Worm (Caenorhabditis elegans) whole organism, L2 larva: ENCODE measurements around the gene Y69A2AR.32.

ENCODE experiments used
- C34F6.9 ChIP-seq: fragments of 150-350 bp; optimal IDR thresholded peaks from 2 replicates; lab custom pipeline; 2014; ENCODE audit warnings: missing biosample characterization, missing genetic modification characterization
- F13H6.1 ChIP-seq: sonication (generic microtip); optimal IDR thresholded peaks from 2 replicates; lab custom pipeline; 2016; ENCODE audit warnings: missing genetic modification characterization, missing compliant biosample characterization
- R02D3.7 ChIP-seq: fragments of 150-350 bp; optimal IDR thresholded peaks from 2 replicates; lab custom pipeline; 2014; ENCODE audit warnings: missing biosample characterization, missing genetic modification characterization
- Y55F3AM.14 ChIP-seq: fragments of 200-800 bp; sonication (Bioruptor generic); optimal IDR thresholded peaks from 2 replicates; lab custom pipeline; 2018; ENCODE audit warnings: mild to moderate bottlenecking, missing genetic modification characterization, missing compliant biosample characterization
- ZK546.5 ChIP-seq: sonication (generic microtip); optimal IDR thresholded peaks from 2 replicates; lab custom pipeline; 2017; ENCODE audit warnings: missing biosample characterization, missing genetic modification characterization
- alr-1 ChIP-seq: fragments of 150-350 bp; optimal IDR thresholded peaks from 2 replicates; lab custom pipeline; 2014; ENCODE audit warnings: missing biosample characterization, missing genetic modification characterization
- aly-2 ChIP-seq: fragments of 150-350 bp; optimal IDR thresholded peaks from 2 replicates; lab custom pipeline; 2014; ENCODE audit warnings: missing biosample characterization, missing genetic modification characterization
- ama-1 ChIP-seq: fragments of 150-350 bp; optimal IDR thresholded peaks from 2 replicates; lab custom pipeline; 2018; ENCODE audit warnings: inconsistent platforms
- blmp-1 ChIP-seq: sonication (generic microtip); optimal IDR thresholded peaks from 2 replicates; lab custom pipeline; 2017; ENCODE audit warnings: missing genetic modification characterization, mild to moderate bottlenecking, missing compliant biosample characterization, antibody characterized with exemption, moderate library complexity; ENCODE audit not compliant: insufficient read depth
- ceh-16 ChIP-seq: fragments of 150-350 bp; optimal IDR thresholded peaks from 2 replicates; lab custom pipeline; 2014; ENCODE audit warnings: missing biosample characterization, missing genetic modification characterization
- ceh-82 ChIP-seq: fragments of 150-350 bp; optimal IDR thresholded peaks from 2 replicates; lab custom pipeline; 2014; ENCODE audit warnings: missing biosample characterization, missing genetic modification characterization
- crh-2 ChIP-seq: sonication (generic microtip); optimal IDR thresholded peaks from 2 replicates; lab custom pipeline; 2017; ENCODE audit warnings: missing biosample characterization, missing genetic modification characterization
- dmd-4 ChIP-seq: sonication (generic microtip); optimal IDR thresholded peaks from 2 replicates; lab custom pipeline; 2017; ENCODE audit warnings: missing biosample characterization, missing genetic modification characterization
- egl-27 ChIP-seq: sonication (generic microtip); optimal IDR thresholded peaks from 3 replicates; lab custom pipeline; 2017; ENCODE audit warnings: missing biosample characterization, missing genetic modification reagents, missing genetic modification characterization
- elt-1 ChIP-seq: fragments of 150-350 bp; optimal IDR thresholded peaks from 2 replicates; lab custom pipeline; 2014; ENCODE audit warnings: missing biosample characterization, missing genetic modification characterization
- elt-3 ChIP-seq: sonication (generic microtip); optimal IDR thresholded peaks from 2 replicates; lab custom pipeline; 2017; ENCODE audit warnings: missing biosample characterization, missing genetic modification characterization
- gmeb-1 ChIP-seq: fragments of 150-350 bp; optimal IDR thresholded peaks from 2 replicates; lab custom pipeline; 2014; ENCODE audit warnings: missing biosample characterization, missing genetic modification characterization
- lin-11 ChIP-seq: fragments of 150-350 bp; sonication (generic microtip); optimal IDR thresholded peaks from 2 replicates; lab custom pipeline; 2014; ENCODE audit warnings: missing biosample characterization, missing genetic modification characterization, inconsistent platforms, mixed read lengths
- lin-13 ChIP-seq: fragments of 150-350 bp; optimal IDR thresholded peaks from 2 replicates; lab custom pipeline; 2014; ENCODE audit warnings: missing biosample characterization, missing genetic modification reagents, missing genetic modification characterization
- lsy-2 ChIP-seq, 2 experiments: fragments of 150-350 bp in 1 of 2; sonication (generic microtip) in 1 of 2; optimal IDR thresholded peaks; 2 replicates each; lab custom pipeline; 2014 to 2017; ENCODE audit warnings: missing biosample characterization in 2 of 2, missing genetic modification characterization in 2 of 2
- mab-5 ChIP-seq: fragments of 150-350 bp; optimal IDR thresholded peaks from 2 replicates; lab custom pipeline; 2014; ENCODE audit warnings: missing biosample characterization, missing genetic modification characterization
- mdl-1 ChIP-seq, 2 experiments: fragments of 150-350 bp in 1 of 2; sonication (generic microtip) in 1 of 2; optimal IDR thresholded peaks; 2 replicates each; lab custom pipeline; 2017; ENCODE audit warnings: missing biosample characterization in 2 of 2, missing genetic modification characterization in 2 of 2
- nhr-10 ChIP-seq: sonication (generic microtip); optimal IDR thresholded peaks from 2 replicates; lab custom pipeline; 2017; ENCODE audit warnings: missing biosample characterization, missing genetic modification characterization
- nhr-11 ChIP-seq: fragments of 150-350 bp; optimal IDR thresholded peaks from 2 replicates; lab custom pipeline; 2014; ENCODE audit warnings: missing biosample characterization, missing genetic modification characterization
- nhr-12 ChIP-seq: fragments of 150-350 bp; optimal IDR thresholded peaks from 2 replicates; lab custom pipeline; 2014; ENCODE audit warnings: missing biosample characterization, missing genetic modification characterization
- nhr-21 ChIP-seq: fragments of 150-350 bp; optimal IDR thresholded peaks from 2 replicates; lab custom pipeline; 2014; ENCODE audit warnings: missing biosample characterization, missing genetic modification characterization
- nhr-23 ChIP-seq: fragments of 150-350 bp; optimal IDR thresholded peaks from 2 replicates; lab custom pipeline; 2014; ENCODE audit warnings: missing biosample characterization, missing genetic modification reagents, missing genetic modification characterization
- nhr-237 ChIP-seq: fragments of 150-350 bp; optimal IDR thresholded peaks from 2 replicates; lab custom pipeline; 2014; ENCODE audit warnings: missing biosample characterization, missing genetic modification characterization
- nhr-6 ChIP-seq: fragments of 150-350 bp; optimal IDR thresholded peaks from 2 replicates; lab custom pipeline; 2014; ENCODE audit warnings: missing biosample characterization, missing genetic modification characterization
- nhr-77 ChIP-seq: fragments of 150-350 bp; optimal IDR thresholded peaks from 2 replicates; lab custom pipeline; 2014; ENCODE audit warnings: missing biosample characterization, missing genetic modification characterization
- sma-3 ChIP-seq: sonication (generic microtip); optimal IDR thresholded peaks from 2 replicates; lab custom pipeline; 2016; ENCODE audit warnings: missing genetic modification reagents, missing genetic modification characterization, missing compliant biosample characterization
- sma-9 ChIP-seq, 2 experiments: fragments of 150-350 bp in 1 of 2; sonication (generic microtip) in 1 of 2; optimal IDR thresholded peaks; 2 replicates each; lab custom pipeline; 2014 to 2016; ENCODE audit warnings: missing genetic modification characterization in 2 of 2, mild to moderate bottlenecking in 1 of 2, missing biosample characterization in 1 of 2, missing compliant biosample characterization in 1 of 2, missing genetic modification reagents in 1 of 2, moderate library complexity in 1 of 2
- snpc-4 ChIP-seq: fragments of 150-350 bp; optimal IDR thresholded peaks from 2 replicates; lab custom pipeline; 2014; ENCODE audit warnings: missing biosample characterization, missing genetic modification characterization
- unc-39 ChIP-seq: fragments of 150-350 bp; optimal IDR thresholded peaks from 2 replicates; lab custom pipeline; 2014; ENCODE audit warnings: missing biosample characterization, missing genetic modification characterization
- unc-55 ChIP-seq: fragments of 150-350 bp; sonication (generic microtip); optimal IDR thresholded peaks from 3 replicates; lab custom pipeline; 2014; ENCODE audit warnings: missing biosample characterization, missing genetic modification reagents, missing genetic modification characterization
- zag-1 ChIP-seq: fragments of 150-350 bp; optimal IDR thresholded peaks from 2 replicates; lab custom pipeline; 2014; ENCODE audit warnings: missing biosample characterization, missing genetic modification characterization
- ztf-4 ChIP-seq: fragments of 150-350 bp; optimal IDR thresholded peaks from 2 replicates; lab custom pipeline; 2014; ENCODE audit warnings: missing biosample characterization, missing genetic modification characterization

The Y69A2AR.32 gene

DNA sequence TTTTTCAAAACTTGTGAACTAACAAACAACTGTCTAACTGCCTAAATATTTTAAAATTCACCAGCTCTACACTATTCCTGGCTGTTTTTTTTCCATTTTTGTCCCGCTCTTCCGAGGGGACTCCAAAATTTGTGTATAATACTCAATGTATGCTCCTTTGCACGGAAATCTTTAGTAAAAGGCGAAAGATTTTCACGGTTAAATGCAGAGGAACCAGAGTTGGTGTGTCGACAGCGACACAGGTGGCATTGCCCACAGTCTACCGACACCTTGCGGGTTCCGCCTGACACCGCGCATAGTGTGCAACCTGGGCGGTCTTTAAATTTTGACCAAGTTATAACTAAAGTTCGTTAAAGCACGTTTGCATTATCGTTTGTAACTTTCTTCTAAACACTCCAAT lies 44.7 kb downstream of the Y69A2AR.32 start:
- TF ChIP-seq nhr-21 (tag; lab: Kevin White, UChicago), result no peak
- no peak for TF ChIP-seq nhr-10 (tag; lab: Kevin White, UChicago)
- no peak for TF ChIP-seq egl-27
- TF ChIP-seq ceh-16 (tag; lab: Kevin White, UChicago), result no peak
- TF ChIP-seq alr-1 (tag; lab: Kevin White, UChicago), result no peak
- TF ChIP-seq nhr-237 (tag; lab: Kevin White, UChicago), result no peak
- no peak for TF ChIP-seq Y55F3AM.14 (GFP tag; lab: Kevin White, UChicago)
- TF ChIP-seq ztf-4, result no peak
- TF ChIP-seq elt-1, result no peak
- TF ChIP-seq nhr-77 (tag; lab: Kevin White, UChicago), result no peak
- no peak for TF ChIP-seq mab-5 (tag; lab: Kevin White, UChicago)
- TF ChIP-seq nhr-6 (tag; lab: Kevin White, UChicago), result no peak
- no peak for TF ChIP-seq nhr-12 (tag; lab: Kevin White, UChicago)
- TF ChIP-seq crh-2 (tag; lab: Kevin White, UChicago), result no peak

DNA sequence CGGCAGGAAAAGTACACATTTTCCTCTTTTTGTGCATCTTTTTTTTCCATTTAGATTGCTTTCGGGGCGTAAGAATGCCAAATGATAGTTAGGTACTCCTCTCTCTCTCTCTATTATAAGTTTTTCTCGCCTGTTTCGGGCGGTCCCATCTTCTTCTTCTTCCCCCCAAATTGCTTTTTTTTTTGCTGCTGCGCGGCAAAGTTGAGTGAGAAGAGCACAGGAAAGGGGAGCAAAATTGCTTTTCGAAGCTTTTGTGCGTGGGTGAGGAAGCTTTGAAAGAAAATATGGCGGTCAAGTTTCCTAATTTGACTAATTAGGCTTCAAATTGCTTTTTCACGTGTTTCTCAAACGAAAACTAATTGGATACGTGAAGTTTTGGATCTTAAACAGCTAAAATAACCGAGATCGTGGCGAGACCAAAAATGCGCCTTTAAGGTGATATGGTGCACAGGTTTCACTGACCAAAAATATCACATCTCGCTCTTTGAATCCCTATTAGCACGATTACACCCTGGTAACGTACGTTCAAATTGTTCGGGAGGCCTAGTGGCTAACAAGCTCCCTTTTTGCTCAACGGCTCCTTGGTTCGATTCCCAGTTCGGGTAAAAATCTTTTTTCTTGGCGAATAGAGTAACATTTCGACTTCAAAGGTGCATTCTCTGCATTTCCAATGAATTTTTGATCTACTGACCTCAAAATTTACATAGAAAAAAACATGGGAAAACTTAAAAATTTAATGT lies 46.3 kb downstream of the Y69A2AR.32 start:
- TF ChIP-seq ceh-16 (tag; lab: Kevin White, UChicago) (no peak), blmp-1 (no peak), R02D3.7 (tag; lab: Kevin White, UChicago) (no peak), Y55F3AM.14 (GFP tag; lab: Kevin White, UChicago) (no peak), alr-1 (tag; lab: Kevin White, UChicago) (no peak), lin-13 (GFP tag; lab: Kevin White, UChicago) (no peak), lsy-2 (tag; optimal IDR thresholded peaks at IDR 0.05; lab: Kevin White, UChicago) (no peak), aly-2 (tag; lab: Kevin White, UChicago) (no peak), C34F6.9 (tag; lab: Kevin White, UChicago) (no peak), F13H6.1 (no peak), elt-3 (tag; lab: Kevin White, UChicago) (no peak), lin-11 (tag; lab: Kevin White, UChicago) (no peak), dmd-4 (no peak), ztf-4 (no peak), nhr-10 (tag; lab: Kevin White, UChicago) (no peak), unc-39 (no peak), unc-55 (GFP tag; lab: Kevin White, UChicago) (no peak), elt-1 (no peak), zag-1 (no peak), nhr-77 (tag; lab: Kevin White, UChicago) (no peak)

DNA sequence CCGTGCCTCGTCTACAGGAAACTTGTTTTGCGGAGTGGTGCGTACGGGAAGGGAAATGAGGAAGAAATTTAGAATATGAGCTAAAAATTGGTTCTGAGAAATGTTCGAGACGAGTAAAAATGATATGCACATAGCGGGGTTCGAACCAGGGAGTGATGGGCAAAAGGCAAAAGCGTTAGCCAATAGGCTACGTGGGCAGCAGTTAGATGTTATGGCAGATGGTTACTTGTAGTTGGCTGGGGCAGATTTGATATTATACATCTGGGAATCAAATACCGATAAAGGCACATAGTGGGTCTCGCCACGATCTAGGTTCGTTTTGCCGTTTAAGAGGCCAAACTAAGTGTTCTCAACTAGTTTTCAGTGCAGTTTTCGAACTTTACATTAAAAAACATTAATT lies 47.1 kb downstream of the Y69A2AR.32 start:
- TF ChIP-seq snpc-4 (tag; lab: Kevin White, UChicago) (no peak), nhr-23 (no peak), lsy-2 (tag; optimal IDR thresholded peaks at IDR 0.05; lab: Kevin White, UChicago) (no peak), sma-3 (GFP tag; lab: Kevin White, UChicago) (no peak), mdl-1 (tag; optimal IDR thresholded peaks at IDR 0.05; lab: Kevin White, UChicago) (no peak), aly-2 (tag; lab: Kevin White, UChicago) (no peak), C34F6.9 (tag; lab: Kevin White, UChicago) (no peak), Y55F3AM.14 (GFP tag; lab: Kevin White, UChicago) (no peak), nhr-6 (tag; lab: Kevin White, UChicago) (no peak), ama-1 (lab: Kevin White, UChicago) (no peak), unc-39 (no peak), elt-1 (no peak), F13H6.1 (no peak), sma-9 (GFP tag; optimal IDR thresholded peaks at IDR 0.05; lab: Kevin White, UChicago) (no peak), sma-9 (tag; optimal IDR thresholded peaks at IDR 0.05; lab: Kevin White, UChicago) (no peak), lin-13 (GFP tag; lab: Kevin White, UChicago) (no peak), crh-2 (tag; lab: Kevin White, UChicago) (no peak), elt-3 (tag; lab: Kevin White, UChicago) (no peak), R02D3.7 (tag; lab: Kevin White, UChicago) (no peak), lin-11 (tag; lab: Kevin White, UChicago) (no peak), nhr-11 (tag; lab: Kevin White, UChicago) (no peak)

- no peak for TF ChIP-seq ZK546.5 (tag; lab: Kevin White, UChicago)
- no peak for TF ChIP-seq nhr-11 (tag; lab: Kevin White, UChicago)
- no peak for TF ChIP-seq alr-1 (tag; lab: Kevin White, UChicago)
- no peak for TF ChIP-seq ceh-82 (tag; lab: Kevin White, UChicago)
- TF ChIP-seq nhr-10 (tag; lab: Kevin White, UChicago), result no peak
- no peak for TF ChIP-seq crh-2 (tag; lab: Kevin White, UChicago)
- no peak for TF ChIP-seq unc-55 (GFP tag; lab: Kevin White, UChicago)
- no peak for TF ChIP-seq ama-1 (lab: Kevin White, UChicago)
- TF ChIP-seq nhr-6 (tag; lab: Kevin White, UChicago), result no peak
- TF ChIP-seq elt-1, result no peak
- no peak for TF ChIP-seq gmeb-1
- no peak for TF ChIP-seq mdl-1 (tag; optimal IDR thresholded peaks at IDR 0.05; lab: Kevin White, UChicago)
- no peak for TF ChIP-seq mab-5 (tag; lab: Kevin White, UChicago)
- TF ChIP-seq lin-13 (GFP tag; lab: Kevin White, UChicago), result no peak
- TF ChIP-seq nhr-21 (tag; lab: Kevin White, UChicago), result no peak
Observed at ce11 chrIV:2658733-2659132, 48.5 kb downstream of the Y69A2AR.32 start.
